Fruit fly (Drosophila melanogaster) whole organism, embryonic: ENCODE data around the gene CG33934.

ENCODE experiments used
- Adf1 ChIP-seq: fragments of 200-800 bp; sonication (Bioruptor generic); IDR thresholded peaks from 2 replicates; pipeline ENCODE4 v1.3.6; 2022; ENCODE audit warnings: missing biosample characterization, missing genetic modification characterization
- Asciz ChIP-seq: fragments of 200-800 bp; sonication (Bioruptor generic); optimal IDR thresholded peaks from 2 replicates; lab custom pipeline; 2017; ENCODE audit warnings: missing biosample characterization, mild to moderate bottlenecking, missing genetic modification characterization, missing genetic modification reagents
- Bgb ChIP-seq: fragments of 200-800 bp; sonication (Bioruptor generic); IDR thresholded peaks from 2 replicates; pipeline ENCODE4 v1.3.6; 2022; ENCODE audit warnings: missing biosample characterization, missing genetic modification characterization; ENCODE audit not compliant: partially characterized antibody
- CG10431 ChIP-seq: fragments of 200-800 bp; sonication (Bioruptor generic); optimal IDR thresholded peaks from 3 replicates; lab custom pipeline; 2018; ENCODE audit warnings: missing biosample characterization, mild to moderate bottlenecking, missing genetic modification characterization
- CG12942 ChIP-seq: fragments of 200-800 bp; sonication (Bioruptor generic); optimal IDR thresholded peaks from 3 replicates; lab custom pipeline; 2016; ENCODE audit warnings: missing biosample characterization, missing genetic modification characterization
- CG1647 ChIP-seq: fragments of 200-800 bp; sonication (Bioruptor generic); optimal IDR thresholded peaks from 3 replicates; lab custom pipeline; 2016; ENCODE audit warnings: missing biosample characterization, missing genetic modification characterization
- CG16813 ChIP-seq: fragments of 200-800 bp; sonication (Bioruptor generic); IDR thresholded peaks from 3 replicates; pipeline ENCODE4 v1.3.6; 2022; ENCODE audit warnings: missing biosample characterization, missing genetic modification characterization; ENCODE audit not compliant: partially characterized antibody
- CG17186 ChIP-seq: fragments of 200-800 bp; sonication (Bioruptor generic); optimal IDR thresholded peaks from 3 replicates; lab custom pipeline; 2017; ENCODE audit warnings: missing biosample characterization, missing genetic modification reagents, missing genetic modification characterization
- CG18619 ChIP-seq: fragments of 200-800 bp; sonication (Bioruptor generic); optimal IDR thresholded peaks from 3 replicates; lab custom pipeline; 2017; ENCODE audit warnings: missing biosample characterization, mild to moderate bottlenecking, missing genetic modification characterization
- CG2889 ChIP-seq: fragments of 200-800 bp; sonication (Bioruptor generic); IDR thresholded peaks from 3 replicates; pipeline ENCODE4 v1.3.6; 2022; ENCODE audit warnings: missing biosample characterization, missing genetic modification characterization
- CG3163 ChIP-seq: fragments of 200-800 bp; sonication (Bioruptor generic); optimal IDR thresholded peaks from 3 replicates; lab custom pipeline; 2016; ENCODE audit warnings: missing biosample characterization, missing genetic modification characterization
- CG32767 ChIP-seq: fragments of 200-800 bp; sonication (Bioruptor generic); IDR thresholded peaks from 2 replicates; pipeline ENCODE4 v1.3.6; 2022; ENCODE audit warnings: missing biosample characterization, missing genetic modification characterization
- CG3847 ChIP-seq: fragments of 200-800 bp; sonication (Bioruptor generic); IDR thresholded peaks from 2 replicates; pipeline ENCODE4 v1.3.6; 2022; ENCODE audit warnings: missing biosample characterization, missing genetic modification characterization
- CG4360 ChIP-seq: fragments of 200-800 bp; sonication (Bioruptor generic); IDR thresholded peaks from 2 replicates; pipeline ENCODE4 v1.3.6; 2022; ENCODE audit warnings: missing biosample characterization, missing genetic modification characterization
- CG4820 ChIP-seq: fragments of 200-800 bp; sonication (Bioruptor generic); optimal IDR thresholded peaks from 3 replicates; lab custom pipeline; 2016; ENCODE audit warnings: missing biosample characterization, missing genetic modification characterization
- CG7372 ChIP-seq: fragments of 200-800 bp; sonication (Bioruptor generic); IDR thresholded peaks from 2 replicates; pipeline ENCODE4 v1.3.6; 2022; ENCODE audit warnings: missing biosample characterization, missing genetic modification characterization
- CG7987 ChIP-seq: fragments of 200-800 bp; sonication (Bioruptor generic); optimal IDR thresholded peaks from 2 replicates; lab custom pipeline; 2018; ENCODE audit warnings: missing biosample characterization, mild to moderate bottlenecking, missing genetic modification characterization, moderate library complexity
- D ChIP-seq, 2 experiments: fragments of 200-800 bp in 1 of 2; fragments of >200 bp in 1 of 2; sonication (Bioruptor generic) in 1 of 2; optimal IDR thresholded peaks; 2 replicates in 1 of 2; 3 replicates in 1 of 2; lab custom pipeline; 2017; ENCODE audit warnings: mild to moderate bottlenecking in 1 of 2, missing biosample characterization in 1 of 2, missing genetic modification characterization in 1 of 2, missing genetic modification reagents in 1 of 2
- Ets65A ChIP-seq: fragments of 200-800 bp; sonication (Bioruptor generic); peaks from one replicate; lab custom pipeline; 2016; ENCODE audit warnings: missing biosample characterization, missing genetic modification characterization
- H15 ChIP-seq: fragments of 200-800 bp; sonication (Bioruptor generic); IDR thresholded peaks from 3 replicates; pipeline ENCODE4 v1.3.6; 2022; ENCODE audit warnings: missing biosample characterization, missing genetic modification characterization
- HLH4C ChIP-seq: fragments of 200-800 bp; sonication (Bioruptor generic); IDR thresholded peaks from 3 replicates; pipeline ENCODE4 v1.3.6; 2022; ENCODE audit warnings: missing biosample characterization, missing genetic modification characterization; ENCODE audit not compliant: partially characterized antibody
- Hand ChIP-seq: fragments of 200-800 bp; sonication (Bioruptor generic); optimal IDR thresholded peaks from 2 replicates; lab custom pipeline; 2017; ENCODE audit warnings: mild to moderate bottlenecking, missing biosample characterization, missing genetic modification reagents, missing genetic modification characterization
- Kr ChIP-seq: fragments of 200-800 bp; sonication (Bioruptor generic); optimal IDR thresholded peaks from 2 replicates; lab custom pipeline; 2017; ENCODE audit warnings: missing biosample characterization, mild to moderate bottlenecking, missing genetic modification characterization
- Max ChIP-seq: fragments of 200-800 bp; sonication (Bioruptor generic); optimal IDR thresholded peaks from 2 replicates; lab custom pipeline; 2016; ENCODE audit warnings: missing biosample characterization, mild to moderate bottlenecking, missing genetic modification characterization
- Meics ChIP-seq: fragments of 200-800 bp; sonication (Bioruptor generic); optimal IDR thresholded peaks from 2 replicates; lab custom pipeline; 2017; ENCODE audit warnings: missing biosample characterization, mild to moderate bottlenecking, missing genetic modification characterization
- Opbp ChIP-seq: fragments of 200-800 bp; sonication (Bioruptor generic); IDR thresholded peaks from 3 replicates; pipeline ENCODE4 v1.3.6; 2022; ENCODE audit warnings: missing biosample characterization, missing genetic modification characterization; ENCODE audit not compliant: partially characterized antibody
- ap ChIP-seq: fragments of 200-800 bp; sonication (Bioruptor generic); IDR thresholded peaks from 2 replicates; pipeline ENCODE4 v1.3.6; 2022; ENCODE audit warnings: missing biosample characterization, missing genetic modification characterization
- cas ChIP-seq: fragments of 200-800 bp; sonication (Bioruptor generic); IDR thresholded peaks from 2 replicates; pipeline ENCODE4 v1.3.6; 2022; ENCODE audit warnings: missing biosample characterization, missing genetic modification characterization
- chif ChIP-seq, 2 experiments: fragments of 200-800 bp; sonication (Bioruptor generic); optimal IDR thresholded peaks; 3 replicates each; lab custom pipeline; 2016; ENCODE audit warnings: missing biosample characterization in 2 of 2, missing genetic modification characterization in 2 of 2
- chinmo ChIP-seq: fragments of 200-800 bp; sonication (Bioruptor generic); IDR thresholded peaks from 4 replicates; pipeline ENCODE4 v1.3.6; 2022; ENCODE audit warnings: missing biosample characterization, missing genetic modification characterization; ENCODE audit not compliant: partially characterized antibody
- crol ChIP-seq: fragments of 200-800 bp; sonication (Bioruptor generic); IDR thresholded peaks from 2 replicates; pipeline ENCODE4 v1.3.6; 2022; ENCODE audit warnings: missing biosample characterization, missing genetic modification characterization
- emc ChIP-seq: fragments of 200-800 bp; sonication (Bioruptor generic); optimal IDR thresholded peaks from 2 replicates; lab custom pipeline; 2016; ENCODE audit warnings: missing biosample characterization, missing genetic modification characterization
- esg ChIP-seq: fragments of 200-800 bp; sonication (Bioruptor generic); conservative IDR thresholded peaks from 2 replicates; pipeline ENCODE4 v1.3.6; 2022; ENCODE audit warnings: missing biosample characterization, missing genetic modification characterization
- fd64A ChIP-seq: fragments of 200-800 bp; sonication (Bioruptor generic); optimal IDR thresholded peaks from 3 replicates; lab custom pipeline; 2018; ENCODE audit warnings: missing biosample characterization, mild to moderate bottlenecking, missing genetic modification characterization
- grau ChIP-seq: fragments of 200-800 bp; optimal IDR thresholded peaks from 3 replicates; lab custom pipeline; 2019; ENCODE audit warnings: missing biosample characterization, mild to moderate bottlenecking, missing genetic modification characterization, moderate library complexity
- grn ChIP-seq: fragments of 200-800 bp; sonication (Bioruptor generic); optimal IDR thresholded peaks from 3 replicates; lab custom pipeline; 2017; ENCODE audit warnings: missing biosample characterization, missing genetic modification characterization
- gsb-n ChIP-seq: fragments of 200-800 bp; sonication (Bioruptor generic); optimal IDR thresholded peaks from 3 replicates; lab custom pipeline; 2018; ENCODE audit warnings: missing biosample characterization, mild to moderate bottlenecking, missing genetic modification characterization
- hkb ChIP-seq, 2 experiments: fragments of 200-800 bp in 1 of 2; fragments of >200 bp in 1 of 2; sonication (Bioruptor generic) in 1 of 2; IDR thresholded peaks in 1 of 2; optimal IDR thresholded peaks in 1 of 2; 2 replicates each; pipeline versions ENCODE4 v1.3.6 to Lab custom; 2017 to 2022; ENCODE audit warnings: missing biosample characterization in 1 of 2, missing genetic modification characterization in 1 of 2
- klu ChIP-seq: fragments of 200-800 bp; sonication (Bioruptor generic); IDR thresholded peaks from 2 replicates; pipeline ENCODE4 v1.3.6; 2022; ENCODE audit warnings: missing biosample characterization, missing genetic modification characterization
- nerfin-2 ChIP-seq: fragments of 200-800 bp; sonication (Bioruptor generic); IDR thresholded peaks from 2 replicates; pipeline ENCODE4 v1.3.6; 2022; ENCODE audit warnings: missing biosample characterization, missing genetic modification characterization; ENCODE audit not compliant: partially characterized antibody
- oc ChIP-seq: fragments of 200-800 bp; sonication (Bioruptor generic); optimal IDR thresholded peaks from 2 replicates; lab custom pipeline; 2018; ENCODE audit warnings: missing biosample characterization, mild to moderate bottlenecking, missing genetic modification characterization, moderate library complexity
- pfk ChIP-seq: fragments of 200-800 bp; sonication (Bioruptor generic); optimal IDR thresholded peaks from 2 replicates; lab custom pipeline; 2018; ENCODE audit warnings: missing biosample characterization, mild to moderate bottlenecking, missing genetic modification characterization, moderate library complexity
- pita ChIP-seq: fragments of 200-800 bp; sonication (Bioruptor generic); optimal IDR thresholded peaks from 2 replicates; lab custom pipeline; 2017; ENCODE audit warnings: missing biosample characterization, mild to moderate bottlenecking, missing genetic modification characterization
- pros ChIP-seq: fragments of 200-800 bp; sonication (Bioruptor generic); optimal IDR thresholded peaks from 3 replicates; lab custom pipeline; 2019; ENCODE audit warnings: missing biosample characterization, mild to moderate bottlenecking, missing genetic modification characterization, moderate library complexity
- repo ChIP-seq: fragments of 200-800 bp; sonication (Bioruptor generic); optimal IDR thresholded peaks from 2 replicates; lab custom pipeline; 2016; ENCODE audit warnings: missing biosample characterization, missing genetic modification characterization
- sens-2 ChIP-seq: fragments of 200-800 bp; sonication (Bioruptor generic); IDR thresholded peaks from 2 replicates; pipeline ENCODE4 v1.3.6; 2022; ENCODE audit warnings: missing biosample characterization, missing genetic modification characterization
- sr ChIP-seq: fragments of 200-800 bp; sonication (Bioruptor generic); IDR thresholded peaks from 3 replicates; pipeline ENCODE4 v1.3.6; 2022; ENCODE audit warnings: missing biosample characterization, missing genetic modification characterization
- vfl ChIP-seq: fragments of 200-800 bp; sonication (Bioruptor generic); optimal IDR thresholded peaks from 2 replicates; lab custom pipeline; 2016; ENCODE audit warnings: missing biosample characterization, missing genetic modification characterization
- wor ChIP-seq: fragments of 200-800 bp; sonication (Bioruptor generic); IDR thresholded peaks from 2 replicates; pipeline ENCODE4 v1.3.6; 2022; ENCODE audit warnings: missing biosample characterization, missing genetic modification characterization

CG33934 gene

dm6 chr3R:19998418-19998817 is 44.1 kb upstream of the CG33934 start (continued):
- peak; percentile 95 for TF ChIP-seq grau
- 0 out of 2 replicates have a peak, but pooled peaks have one; percentile 46 for TF ChIP-seq CG32767 (GFP tag; lab: Robert Waterston, UW)
- TF ChIP-seq CG4360 (GFP tag; lab: Robert Waterston, UW), result peak; percentile 49
- no peak for TF ChIP-seq CG2889
- peak; percentile 59 for TF ChIP-seq CG12942 (GFP tag; lab: Kevin White, UChicago)
- peak; percentile 62 for TF ChIP-seq ap (GFP tag; lab: Robert Waterston, UW)
- no peak for TF ChIP-seq Bgb (GFP tag; lab: Robert Waterston, UW)
- TF ChIP-seq Meics (GFP tag; lab: Kevin White, UChicago), result peak; percentile 51
- TF ChIP-seq CG1647 (GFP tag; lab: Kevin White, UChicago), result peak; percentile 38
- peak; percentile 78 for TF ChIP-seq oc (tag; lab: Kevin White, UChicago)
- peak; percentile 72 for TF ChIP-seq Asciz (GFP tag; lab: Kevin White, UChicago)
- TF ChIP-seq Opbp (GFP tag; lab: Robert Waterston, UW), result no peak
- peak; percentile 47; the same call in 1 of the 2 replicates for TF ChIP-seq CG7372 (GFP tag; lab: Robert Waterston, UW)
- peak; percentile 75 for TF ChIP-seq gsb-n (tag; lab: Kevin White, UChicago)
- TF ChIP-seq pita, result no peak
- TF ChIP-seq hkb (optimal IDR thresholded peaks at IDR 0.05; lab: Kevin White, UChicago), result no peak
- TF ChIP-seq hkb (GFP tag; IDR thresholded peaks at IDR 0.05; lab: Robert Waterston, UW), result peak; percentile 68
- no peak for TF ChIP-seq CG16813 (GFP tag; lab: Robert Waterston, UW)
- TF ChIP-seq grn (GFP tag; lab: Kevin White, UChicago), result no peak
- TF ChIP-seq CG17186, result peak; percentile 57
- 0 out of 2 replicates have a peak, but pooled peaks have one; percentile 37 for TF ChIP-seq cas (GFP tag; lab: Robert Waterston, UW)
- peak; percentile 33 for TF ChIP-seq Max (GFP tag; lab: Kevin White, UChicago)
- TF ChIP-seq chif (GFP tag; optimal IDR thresholded peaks at IDR 0.05; lab: Kevin White, UChicago), result peak; percentile 82 to 87
- no peak for TF ChIP-seq D (optimal IDR thresholded peaks at IDR 0.05; lab: Kevin White, UChicago)
- TF ChIP-seq D (GFP tag; optimal IDR thresholded peaks at IDR 0.05; lab: Kevin White, UChicago), result peak; percentile 80
- TF ChIP-seq fd64A (GFP tag; lab: Kevin White, UChicago), result peak; percentile 74
- peak; percentile 49 for TF ChIP-seq CG3163
- no peak for TF ChIP-seq pfk (GFP tag; lab: Kevin White, UChicago)
- no peak for TF ChIP-seq pros
- peak; percentile 46; the same call in 1 of the 2 replicates for TF ChIP-seq sens-2 (GFP tag; lab: Robert Waterston, UW)
- TF ChIP-seq wor (GFP tag; lab: Robert Waterston, UW), result peak; percentile 72
- TF ChIP-seq Adf1 (GFP tag; lab: Robert Waterston, UW), result no peak
- TF ChIP-seq CG18619 (GFP tag; lab: Kevin White, UChicago), result peak; percentile 26
- peak; percentile 95 for TF ChIP-seq Ets65A (GFP tag; lab: Kevin White, UChicago)
- TF ChIP-seq H15 (GFP tag; lab: Robert Waterston, UW), result peak; percentile 81
- peak; percentile 13; the same call in 1 of the 2 replicates for TF ChIP-seq crol (GFP tag; lab: Robert Waterston, UW)
- TF ChIP-seq vfl (GFP tag; lab: Kevin White, UChicago), result no peak
- no peak for TF ChIP-seq nerfin-2 (GFP tag; lab: Robert Waterston, UW)
- TF ChIP-seq sr (GFP tag; lab: Robert Waterston, UW), result peak; percentile 20; the same call in 1 of the 3 replicates
- no peak for TF ChIP-seq chinmo (GFP tag; lab: Robert Waterston, UW)
- no peak for TF ChIP-seq emc (GFP tag; lab: Kevin White, UChicago)
- TF ChIP-seq CG10431, result no peak
- 0 out of 2 replicates have a peak, but pooled peaks have one; percentile 27 for TF ChIP-seq klu
- peak; percentile 77 for TF ChIP-seq CG4820 (GFP tag; lab: Kevin White, UChicago)
- TF ChIP-seq CG7987, result peak; percentile 3
- no peak for TF ChIP-seq Hand (GFP tag; lab: Kevin White, UChicago)
- TF ChIP-seq esg, result peak; percentile 69
- peak; percentile 50 for TF ChIP-seq repo (GFP tag; lab: Kevin White, UChicago)
- 0 out of 2 replicates have a peak, but pooled peaks have one; percentile 34 for TF ChIP-seq CG3847 (GFP tag; lab: Robert Waterston, UW)
- TF ChIP-seq Kr (GFP tag; lab: Kevin White, UChicago), result no peak
- no peak for TF ChIP-seq HLH4C (GFP tag; lab: Robert Waterston, UW)
